Fruit fly (Drosophila melanogaster) whole organism, embryonic: ENCODE results near the gene Gbs-70E.
A peak's percentile ranks its signal among the peaks of the same experiment; 100 is the strongest.

Experiments used
- Aef1 ChIP-seq: fragments of 200-800 bp; sonication (Bioruptor generic); IDR thresholded peaks from 3 replicates; pipeline ENCODE4 v1.3.6; 2022; ENCODE audit warnings: missing biosample characterization, missing genetic modification characterization
- Asciz ChIP-seq: fragments of 200-800 bp; sonication (Bioruptor generic); optimal IDR thresholded peaks from 2 replicates; lab custom pipeline; 2017; ENCODE audit warnings: missing biosample characterization, mild to moderate bottlenecking, missing genetic modification characterization, missing genetic modification reagents
- B-H1 ChIP-seq: fragments of 200-800 bp; sonication (Bioruptor generic); IDR thresholded peaks from 3 replicates; pipeline ENCODE4 v1.3.6; 2022; ENCODE audit warnings: missing biosample characterization, missing genetic modification characterization
- Blimp-1 ChIP-seq: fragments of 200-800 bp; sonication (Bioruptor generic); optimal IDR thresholded peaks from 3 replicates; lab custom pipeline; 2018; ENCODE audit warnings: missing biosample characterization, missing genetic modification characterization, mild to moderate bottlenecking, moderate library complexity, missing genetic modification reagents
- CG10209 ChIP-seq: fragments of 200-800 bp; sonication (Bioruptor generic); optimal IDR thresholded peaks from 3 replicates; lab custom pipeline; 2017; ENCODE audit warnings: missing biosample characterization, mild to moderate bottlenecking, missing genetic modification characterization, missing genetic modification reagents
- CG10431 ChIP-seq: fragments of 200-800 bp; sonication (Bioruptor generic); optimal IDR thresholded peaks from 3 replicates; lab custom pipeline; 2018; ENCODE audit warnings: missing biosample characterization, mild to moderate bottlenecking, missing genetic modification characterization
- CG13775 ChIP-seq: fragments of 200-800 bp; sonication (Bioruptor generic); optimal IDR thresholded peaks from 3 replicates; lab custom pipeline; 2017; ENCODE audit warnings: missing biosample characterization, mild to moderate bottlenecking, missing genetic modification characterization
- CG14014 ChIP-seq: fragments of 200-800 bp; sonication (Bioruptor generic); IDR thresholded peaks from 2 replicates; pipeline ENCODE4 v1.3.6; 2022; ENCODE audit warnings: missing biosample characterization, missing genetic modification characterization
- CG16779 ChIP-seq: fragments of 200-800 bp; sonication (Bioruptor generic); IDR thresholded peaks from 2 replicates; pipeline ENCODE4 v1.3.6; 2022; ENCODE audit warnings: missing biosample characterization, missing genetic modification characterization
- CG17361 ChIP-seq: fragments of 200-800 bp; sonication (Bioruptor generic); IDR thresholded peaks from 3 replicates; pipeline ENCODE4 v1.3.6; 2022; ENCODE audit warnings: missing biosample characterization, missing genetic modification characterization
- CG17612 ChIP-seq: fragments of 200-800 bp; sonication (Bioruptor generic); IDR thresholded peaks from 2 replicates; pipeline ENCODE4 v1.3.6; 2022; ENCODE audit warnings: missing biosample characterization, missing genetic modification characterization
- CG17912 ChIP-seq: fragments of 200-800 bp; sonication (Bioruptor generic); optimal IDR thresholded peaks from 2 replicates; lab custom pipeline; 2018; ENCODE audit warnings: missing biosample characterization, mild to moderate bottlenecking, missing genetic modification characterization
- CG2116 ChIP-seq: fragments of 200-800 bp; sonication (Bioruptor generic); optimal IDR thresholded peaks from 3 replicates; lab custom pipeline; 2018; ENCODE audit warnings: missing biosample characterization, mild to moderate bottlenecking, missing genetic modification characterization
- CG32767 ChIP-seq: fragments of 200-800 bp; sonication (Bioruptor generic); IDR thresholded peaks from 2 replicates; pipeline ENCODE4 v1.3.6; 2022; ENCODE audit warnings: missing biosample characterization, missing genetic modification characterization
- CG3847 ChIP-seq: fragments of 200-800 bp; sonication (Bioruptor generic); IDR thresholded peaks from 2 replicates; pipeline ENCODE4 v1.3.6; 2022; ENCODE audit warnings: missing biosample characterization, missing genetic modification characterization
- CG5180 ChIP-seq: fragments of 200-800 bp; sonication (Bioruptor generic); optimal IDR thresholded peaks from 3 replicates; lab custom pipeline; 2017; ENCODE audit warnings: missing biosample characterization, missing genetic modification characterization, mild to moderate bottlenecking, moderate library complexity, missing genetic modification reagents
- CG8478 ChIP-seq: fragments of >200 bp; optimal IDR thresholded peaks from 2 replicates; lab custom pipeline; 2018
- D19A ChIP-seq: fragments of 200-800 bp; optimal IDR thresholded peaks from 3 replicates; lab custom pipeline; 2019; ENCODE audit warnings: missing biosample characterization, mild to moderate bottlenecking, missing genetic modification characterization, moderate library complexity
- Dbx ChIP-seq: fragments of 200-800 bp; sonication (Bioruptor generic); IDR thresholded peaks from 3 replicates; pipeline ENCODE4 v1.3.6; 2022; ENCODE audit warnings: missing biosample characterization, missing genetic modification characterization
- E2f1 ChIP-seq: fragments of 200-800 bp; sonication (Bioruptor generic); IDR thresholded peaks from 2 replicates; pipeline ENCODE4 v1.3.6; 2022; ENCODE audit warnings: missing biosample characterization, missing genetic modification characterization
- MESR4 ChIP-seq: fragments of 200-800 bp; sonication (Bioruptor generic); optimal IDR thresholded peaks from 2 replicates; lab custom pipeline; 2018; ENCODE audit warnings: missing biosample characterization, mild to moderate bottlenecking, missing genetic modification characterization, moderate library complexity
- Max ChIP-seq: fragments of 200-800 bp; sonication (Bioruptor generic); optimal IDR thresholded peaks from 2 replicates; lab custom pipeline; 2016; ENCODE audit warnings: missing biosample characterization, mild to moderate bottlenecking, missing genetic modification characterization
- NC2α ChIP-seq: fragments of 200-800 bp; sonication (Bioruptor generic); optimal IDR thresholded peaks from 2 replicates; lab custom pipeline; 2016; ENCODE audit warnings: missing biosample characterization, missing genetic modification characterization
- Neu2 ChIP-seq: fragments of 200-800 bp; sonication (Bioruptor generic); optimal IDR thresholded peaks from 3 replicates; lab custom pipeline; 2016; ENCODE audit warnings: missing biosample characterization, missing genetic modification characterization, borderline replicate concordance
- Oaz ChIP-seq: fragments of 200-800 bp; sonication (Bioruptor generic); IDR thresholded peaks from 2 replicates; pipeline ENCODE4 v1.3.6; 2022; ENCODE audit warnings: missing biosample characterization, missing genetic modification characterization
- Ptx1 ChIP-seq: fragments of 200-800 bp; sonication (Bioruptor generic); IDR thresholded peaks from 2 replicates; pipeline ENCODE4 v1.3.6; 2022; ENCODE audit warnings: missing biosample characterization, missing genetic modification characterization
- Rx ChIP-seq: fragments of 200-800 bp; sonication (Bioruptor generic); IDR thresholded peaks from 2 replicates; pipeline ENCODE4 v1.3.6; 2022; ENCODE audit warnings: missing biosample characterization, missing genetic modification characterization
- Scr ChIP-seq: fragments of 200-800 bp; sonication (Bioruptor generic); IDR thresholded peaks from 2 replicates; pipeline ENCODE4 v1.3.6; 2022; ENCODE audit warnings: missing biosample characterization, missing genetic modification characterization; ENCODE audit not compliant: partially characterized antibody
- Six4 ChIP-seq: fragments of 200-800 bp; sonication (Bioruptor generic); optimal IDR thresholded peaks from 2 replicates; lab custom pipeline; 2016; ENCODE audit warnings: missing biosample characterization, missing genetic modification characterization
- Xbp1 ChIP-seq: fragments of 200-800 bp; sonication (Bioruptor generic); optimal IDR thresholded peaks from 3 replicates; lab custom pipeline; 2016; ENCODE audit warnings: missing biosample characterization, mild to moderate bottlenecking, missing genetic modification characterization
- az2 ChIP-seq: fragments of 200-800 bp; sonication (Bioruptor generic); optimal IDR thresholded peaks from 3 replicates; lab custom pipeline; 2016; ENCODE audit warnings: missing biosample characterization, missing genetic modification characterization
- bcd ChIP-seq: fragments of 200-800 bp; sonication (Bioruptor generic); optimal IDR thresholded peaks from 2 replicates; lab custom pipeline; 2017; ENCODE audit warnings: missing biosample characterization, mild to moderate bottlenecking, missing genetic modification characterization
- chinmo ChIP-seq: fragments of 200-800 bp; sonication (Bioruptor generic); IDR thresholded peaks from 4 replicates; pipeline ENCODE4 v1.3.6; 2022; ENCODE audit warnings: missing biosample characterization, missing genetic modification characterization; ENCODE audit not compliant: partially characterized antibody
- da ChIP-seq: fragments of 200-800 bp; sonication (Bioruptor generic); optimal IDR thresholded peaks from 2 replicates; lab custom pipeline; 2016; ENCODE audit warnings: missing biosample characterization, missing genetic modification characterization
- dimm ChIP-seq: fragments of 200-800 bp; sonication (Bioruptor generic); IDR thresholded peaks from 2 replicates; pipeline ENCODE4 v1.3.6; 2022; ENCODE audit warnings: missing biosample characterization, missing genetic modification characterization
- disco-r ChIP-seq: fragments of 200-800 bp; sonication (Bioruptor generic); optimal IDR thresholded peaks from 2 replicates; lab custom pipeline; 2016; ENCODE audit warnings: missing biosample characterization, missing genetic modification characterization
- dpn ChIP-seq, 2 experiments: fragments of 200-800 bp; sonication (Bioruptor generic); optimal IDR thresholded peaks; 3 replicates each; lab custom pipeline; 2016; ENCODE audit warnings: missing biosample characterization in 2 of 2, missing genetic modification characterization in 2 of 2
- dysf ChIP-seq: fragments of 200-800 bp; sonication (Bioruptor generic); IDR thresholded peaks from 3 replicates; pipeline ENCODE4 v1.3.6; 2022; ENCODE audit warnings: missing biosample characterization, missing genetic modification characterization
- exex ChIP-seq: fragments of 200-800 bp; sonication (Bioruptor generic); optimal IDR thresholded peaks from 4 replicates; lab custom pipeline; 2018; ENCODE audit warnings: missing biosample characterization, mild to moderate bottlenecking, missing genetic modification characterization, moderate library complexity
- gfzf ChIP-seq: fragments of 200-800 bp; sonication (Bioruptor generic); optimal IDR thresholded peaks from 2 replicates; lab custom pipeline; 2016; ENCODE audit warnings: missing biosample characterization, mild to moderate bottlenecking, missing genetic modification characterization, moderate library complexity
- gsb ChIP-seq: fragments of 200-800 bp; sonication (Bioruptor generic); IDR thresholded peaks from 2 replicates; pipeline ENCODE4 v1.3.6; 2022; ENCODE audit warnings: missing biosample characterization, missing genetic modification characterization
- jumu ChIP-seq: fragments of 200-800 bp; sonication (Bioruptor generic); optimal IDR thresholded peaks from 3 replicates; lab custom pipeline; 2016; ENCODE audit warnings: missing biosample characterization, missing genetic modification characterization
- lilli ChIP-seq: fragments of 200-800 bp; sonication (Bioruptor generic); optimal IDR thresholded peaks from 3 replicates; lab custom pipeline; 2016; ENCODE audit warnings: missing biosample characterization, missing genetic modification characterization
- mam ChIP-seq: fragments of 200-800 bp; sonication (Bioruptor generic); optimal IDR thresholded peaks from 3 replicates; lab custom pipeline; 2016; ENCODE audit warnings: missing biosample characterization, missing genetic modification characterization
- mirr ChIP-seq: fragments of 200-800 bp; sonication (Bioruptor generic); optimal IDR thresholded peaks from 3 replicates; lab custom pipeline; 2018; ENCODE audit warnings: missing biosample characterization, mild to moderate bottlenecking, missing genetic modification characterization
- phol ChIP-seq: fragments of 200-800 bp; sonication (Bioruptor generic); optimal IDR thresholded peaks from 3 replicates; lab custom pipeline; 2018; ENCODE audit warnings: missing biosample characterization, mild to moderate bottlenecking, missing genetic modification characterization, moderate library complexity
- sens ChIP-seq: fragments of 200-800 bp; sonication (Bioruptor generic); peaks from one replicate; lab custom pipeline; 2016; ENCODE audit warnings: missing biosample characterization, missing genetic modification characterization
- so ChIP-seq: fragments of 200-800 bp; sonication (Bioruptor generic); IDR thresholded peaks from 3 replicates; pipeline ENCODE4 v1.3.6; 2022; ENCODE audit warnings: missing biosample characterization, missing genetic modification characterization
- sob ChIP-seq: fragments of 200-800 bp; sonication (Bioruptor generic); IDR thresholded peaks from 2 replicates; pipeline ENCODE4 v1.3.6; 2022; ENCODE audit warnings: missing biosample characterization, missing genetic modification characterization
- wdn ChIP-seq: fragments of 200-800 bp; sonication (Bioruptor generic); IDR thresholded peaks from 2 replicates; pipeline ENCODE4 v1.3.6; 2022; ENCODE audit warnings: missing biosample characterization, missing genetic modification characterization
- wor ChIP-seq: fragments of 200-800 bp; sonication (Bioruptor generic); IDR thresholded peaks from 2 replicates; pipeline ENCODE4 v1.3.6; 2022; ENCODE audit warnings: missing biosample characterization, missing genetic modification characterization

The Gbs-70E gene

DNA sequence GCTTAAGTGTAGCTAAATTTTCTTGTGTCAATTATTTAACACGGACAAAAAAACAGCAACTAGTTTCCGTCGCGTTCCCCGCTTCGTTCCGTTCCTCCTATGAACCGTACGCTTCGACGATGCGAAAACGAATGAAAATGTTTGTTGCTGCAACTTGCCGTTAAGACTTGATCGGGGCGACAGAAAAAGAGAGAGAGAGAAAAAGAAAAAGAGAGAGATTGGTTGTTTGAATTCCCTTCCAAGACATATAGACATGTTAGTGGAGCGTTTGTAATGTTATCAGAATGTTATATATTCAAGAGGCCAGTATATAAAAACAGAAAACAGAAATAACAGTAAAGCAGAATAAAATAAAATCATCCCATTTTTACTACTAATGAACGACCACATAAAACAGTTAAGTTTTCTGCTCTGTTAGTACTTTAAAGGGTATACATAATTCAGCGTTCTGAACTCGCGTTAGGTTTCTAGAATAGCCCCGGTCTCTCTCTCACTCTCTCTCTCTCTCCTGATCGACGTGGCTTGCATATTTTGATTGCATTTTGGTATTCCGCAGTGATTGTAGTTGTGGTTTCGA is at the start of gene Gbs-70E (continued):
- TF ChIP-seq Scr (GFP tag; lab: Robert Waterston, UW) (0 out of 2 replicates have a peak, but pooled peaks have one; percentile 38), phol (tag; lab: Kevin White, UChicago) (peak; percentile 91), jumu (GFP tag; lab: Kevin White, UChicago) (peak; percentile 88), Xbp1 (GFP tag; lab: Kevin White, UChicago) (peak; percentile 92), CG16779 (GFP tag; lab: Robert Waterston, UW) (0 out of 2 replicates have a peak, but pooled peaks have one; percentile 33), CG3847 (GFP tag; lab: Robert Waterston, UW) (peak; percentile 90), CG14014 (peak; percentile 90), D19A (tag; lab: Kevin White, UChicago) (peak; percentile 100), sens (GFP tag; lab: Kevin White, UChicago) (peak; percentile 99), Oaz (GFP tag; lab: Robert Waterston, UW) (peak; percentile 80; the same call in 1 of the 2 replicates), CG17361 (GFP tag; lab: Robert Waterston, UW) (peak; percentile 92), CG8478 (lab: Kevin White, UChicago) (no peak), exex (tag; lab: Kevin White, UChicago) (peak; percentile 78), disco-r (peak; percentile 86), Dbx (peak; percentile 73), Blimp-1 (GFP tag; lab: Kevin White, UChicago) (peak; percentile 85), CG2116 (peak; percentile 73), chinmo (peak; percentile 92), gsb (GFP tag; lab: Robert Waterston, UW) (peak; percentile 80), E2f1 (GFP tag; lab: Robert Waterston, UW) (peak; percentile 92), Aef1 (GFP tag; lab: Robert Waterston, UW) (peak; percentile 80), az2 (GFP tag; lab: Kevin White, UChicago) (peak; percentile 89), NC2α (GFP tag; lab: Kevin White, UChicago) (peak; percentile 92), CG32767 (GFP tag; lab: Robert Waterston, UW) (peak; percentile 90), dysf (GFP tag; lab: Robert Waterston, UW) (peak; percentile 92), dpn (GFP tag; optimal IDR thresholded peaks at IDR 0.05; lab: Kevin White, UChicago) (peak; percentile 94), wor (GFP tag; lab: Robert Waterston, UW) (peak; percentile 87), gfzf (GFP tag; lab: Kevin White, UChicago) (no peak), Six4 (GFP tag; lab: Kevin White, UChicago) (peak; percentile 88), Ptx1 (peak; percentile 96), Max (GFP tag; lab: Kevin White, UChicago) (peak; percentile 82), Neu2 (peak; percentile 76), Rx (GFP tag; lab: Robert Waterston, UW) (no peak), sob (GFP tag; lab: Robert Waterston, UW) (peak; percentile 90), CG10431 (peak; percentile 80), MESR4 (GFP tag; lab: Kevin White, UChicago) (peak; percentile 13), Asciz (GFP tag; lab: Kevin White, UChicago) (peak; percentile 91), mam (GFP tag; lab: Kevin White, UChicago) (peak; percentile 94), CG13775 (GFP tag; lab: Kevin White, UChicago) (peak; percentile 93), wdn (GFP tag; lab: Robert Waterston, UW) (peak; percentile 85), so (GFP tag; lab: Robert Waterston, UW) (peak; percentile 93), CG17612 (GFP tag; lab: Robert Waterston, UW) (peak; percentile 66), da (peak; percentile 85), bcd (GFP tag; lab: Kevin White, UChicago) (peak; percentile 84), CG5180 (GFP tag; lab: Kevin White, UChicago) (peak; percentile 82), dimm (GFP tag; lab: Robert Waterston, UW) (0 out of 2 replicates have a peak, but pooled peaks have one; percentile 67), lilli (GFP tag; lab: Kevin White, UChicago) (peak; percentile 92), B-H1 (GFP tag; lab: Robert Waterston, UW) (peak; percentile 88; the same call in 2 of the 3 replicates), CG10209 (GFP tag; lab: Kevin White, UChicago) (peak; percentile 91), mirr (GFP tag; lab: Kevin White, UChicago) (peak; percentile 76), CG17912 (peak; percentile 58)
